Worm (Caenorhabditis elegans): ENCODE measurements around the gene F53C3.4.

Gene F53C3.4

DNA sequence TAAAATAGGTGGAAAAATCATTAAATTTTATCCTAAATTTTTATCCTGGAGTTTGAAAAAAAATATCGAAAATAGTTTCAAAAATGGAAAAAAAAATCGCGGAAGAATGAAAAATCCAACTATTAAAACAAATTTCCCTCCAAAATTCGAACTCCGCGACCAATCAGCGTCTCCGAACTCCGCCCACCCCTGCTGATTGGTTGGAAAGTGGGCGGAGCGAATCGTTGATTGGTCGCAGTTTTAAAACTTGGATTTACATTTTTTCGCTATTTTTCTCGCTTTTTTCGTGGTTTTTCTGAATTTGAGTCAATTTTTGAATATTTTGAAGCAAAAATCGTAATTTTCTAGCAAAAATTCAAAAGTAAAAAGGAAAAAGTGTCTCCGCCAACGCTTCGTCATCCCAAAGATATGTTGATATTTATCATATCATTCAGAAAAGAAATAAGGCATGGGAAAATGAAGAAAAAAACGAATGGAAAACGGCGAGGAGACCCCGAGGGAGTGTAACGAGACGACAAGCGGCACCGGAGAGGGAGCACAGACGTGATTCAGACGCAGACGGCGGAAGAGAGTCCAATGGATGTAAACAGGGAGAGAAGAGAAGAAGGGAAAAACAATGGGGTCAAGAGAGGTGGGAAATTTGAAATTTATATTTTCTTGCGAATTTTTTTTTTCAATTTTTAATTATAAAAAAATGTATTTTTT lies 29.4 kb downstream of the F53C3.4 start (continued):
- TF ChIP-seq cebp-1 (GFP tag; IDR thresholded peaks at IDR 0.05) (no peak), cebp-1 (tag; optimal IDR thresholded peaks at IDR 0.05) (peak; percentile 55), nhr-80 (tag; optimal IDR thresholded peaks at IDR 0.05) (peak; percentile 46), tlf-1 (GFP tag; optimal IDR thresholded peaks at IDR 0.05) (no peak), athp-1 (tag; optimal IDR thresholded peaks at IDR 0.05) (no peak), mes-4 (tag; optimal IDR thresholded peaks at IDR 0.05) (no peak), sea-2 (GFP tag; IDR thresholded peaks at IDR 0.05) (no peak), lag-1 (GFP tag; IDR thresholded peaks at IDR 0.05) (no peak), Y95B8A.8 (GFP tag; IDR thresholded peaks at IDR 0.05) (no peak), ceh-40 (GFP tag; IDR thresholded peaks at IDR 0.05) (no peak), cebp-2 (GFP tag; IDR thresholded peaks at IDR 0.05) (no peak), snpc-4 (GFP tag; optimal IDR thresholded peaks at IDR 0.05) (no peak), snpc-4 (tag; optimal IDR thresholded peaks at IDR 0.05) (peak in 1 of 4 experiments; percentile 8), madf-8 (GFP tag; conservative IDR thresholded peaks at IDR 0.05) (no peak), lsy-27 (tag; optimal IDR thresholded peaks at IDR 0.05; ENCODE audit: borderline replicate concordance, insufficient read depth) (no peak), B0019.2 (GFP tag; conservative IDR thresholded peaks at IDR 0.05) (no peak), attf-5 (GFP tag; optimal IDR thresholded peaks at IDR 0.05) (peak; percentile 45), nfyb-1 (GFP tag; IDR thresholded peaks at IDR 0.05) (peak; percentile 97), nhr-179 (tag; optimal IDR thresholded peaks at IDR 0.05) (no peak), B0035.1 (tag; optimal IDR thresholded peaks at IDR 0.05) (no peak), nfya-1 (tag; optimal IDR thresholded peaks at IDR 0.05; ENCODE audit: borderline replicate concordance, insufficient read depth) (no peak), hsf-1 (GFP tag; IDR thresholded peaks at IDR 0.05) (no peak), hlh-26 (GFP tag; conservative IDR thresholded peaks at IDR 0.05) (no peak), atf-7 (tag; optimal IDR thresholded peaks at IDR 0.05) (no peak), lin-35 (GFP tag; optimal IDR thresholded peaks at IDR 0.05) (peak in 1 of 3 experiments; percentile 24), efl-1 (GFP tag; optimal IDR thresholded peaks at IDR 0.05) (no peak), ceh-79 (tag; optimal IDR thresholded peaks at IDR 0.05) (no peak), tbx-9 (tag; optimal IDR thresholded peaks at IDR 0.05; ENCODE audit: borderline replicate concordance) (no peak), gei-17 (GFP tag; optimal IDR thresholded peaks at IDR 0.05) (no peak), somi-1 (GFP tag; optimal IDR thresholded peaks at IDR 0.05) (no peak), bed-1 (GFP tag; IDR thresholded peaks at IDR 0.05) (no peak), ztf-28 (GFP tag; IDR thresholded peaks at IDR 0.05) (no peak), ceh-100 (GFP tag; IDR thresholded peaks at IDR 0.05) (no peak), lin-54 (GFP tag; optimal IDR thresholded peaks at IDR 0.05) (no peak), ZK185.1 (tag; optimal IDR thresholded peaks at IDR 0.05; ENCODE audit: poor library complexity, severe bottlenecking) (no peak), ekl-4 (GFP tag; IDR thresholded peaks at IDR 0.05) (no peak), Y53G8AR.9 (GFP tag; conservative IDR thresholded peaks at IDR 0.05) (no peak), Y79H2A.3 (GFP tag; conservative IDR thresholded peaks at IDR 0.05) (no peak), snpc-1.3 (tag; optimal IDR thresholded peaks at IDR 0.05; ENCODE audit: insufficient read depth) (no peak), ceh-27 (GFP tag; optimal IDR thresholded peaks at IDR 0.05) (no peak), attf-3 (GFP tag; conservative IDR thresholded peaks at IDR 0.05) (no peak), rec-8 (tag; optimal IDR thresholded peaks at IDR 0.05) (no peak), bed-2 (GFP tag; IDR thresholded peaks at IDR 0.05) (no peak), C06A6.2 (GFP tag; conservative IDR thresholded peaks at IDR 0.05) (no peak), mcd-1 (GFP tag; IDR thresholded peaks at IDR 0.05) (no peak), ztf-3 (GFP tag; optimal IDR thresholded peaks at IDR 0.05) (no peak), dpff-1 (tag; optimal IDR thresholded peaks at IDR 0.05) (no peak), K11D2.4 (GFP tag; IDR thresholded peaks at IDR 0.05) (0 out of 2 replicates have a peak, but pooled peaks have one; percentile 14)

Data from whole organism, young adult.